Fruit fly (Drosophila melanogaster) Kc167 (cell line): ENCODE results near the gene CG15019.

Source experiments
- Myc ChIP-seq: fragments of >200 bp; optimal IDR thresholded peaks from 2 replicates; lab custom pipeline; 2017; ENCODE audit warnings: missing external identifiers
- Sin3A ChIP-seq: fragments of >200 bp; optimal IDR thresholded peaks from 2 replicates; lab custom pipeline; 2018; ENCODE audit warnings: missing external identifiers
- h ChIP-seq: fragments of >200 bp; optimal IDR thresholded peaks from 3 replicates; lab custom pipeline; 2018; ENCODE audit warnings: missing external identifiers
- insv ChIP-seq: fragments of >200 bp; optimal IDR thresholded peaks from 3 replicates; lab custom pipeline; 2018; ENCODE audit warnings: missing external identifiers
- psq ChIP-seq: fragments of >200 bp; optimal IDR thresholded peaks from 2 replicates; lab custom pipeline; 2017; ENCODE audit warnings: missing external identifiers
- ttk ChIP-seq: sonication (Bioruptor generic); optimal IDR thresholded peaks from 2 replicates; lab custom pipeline; 2017; ENCODE audit warnings: missing external identifiers

DNA sequence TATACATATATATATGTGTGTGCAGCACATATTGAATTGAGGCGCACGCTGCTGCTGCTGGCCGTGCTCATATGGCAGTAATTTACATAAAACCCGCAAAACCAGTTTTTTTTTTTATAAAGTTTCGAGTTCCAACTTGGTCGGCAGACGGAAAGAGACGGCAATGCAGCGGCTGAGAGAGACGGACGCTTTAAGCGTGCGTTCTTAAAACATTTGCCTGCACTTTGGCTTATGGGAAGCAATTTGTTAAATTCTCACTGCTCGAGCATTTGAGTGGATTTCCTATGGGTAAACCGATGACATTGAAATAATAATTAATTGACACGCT is 45.5 kb downstream of the CG15019 start:
- TF ChIP-seq Sin3A (lab: Kevin White, UChicago) (no peak), psq (no peak), h (no peak), insv (lab: Kevin White, UChicago) (no peak), Myc (lab: Kevin White, UChicago) (no peak), ttk (lab: Kevin White, UChicago) (no peak)
